Fruit fly (Drosophila melanogaster): ENCODE measurements around the gene mRpL45.

The mRpL45 gene

DNA sequence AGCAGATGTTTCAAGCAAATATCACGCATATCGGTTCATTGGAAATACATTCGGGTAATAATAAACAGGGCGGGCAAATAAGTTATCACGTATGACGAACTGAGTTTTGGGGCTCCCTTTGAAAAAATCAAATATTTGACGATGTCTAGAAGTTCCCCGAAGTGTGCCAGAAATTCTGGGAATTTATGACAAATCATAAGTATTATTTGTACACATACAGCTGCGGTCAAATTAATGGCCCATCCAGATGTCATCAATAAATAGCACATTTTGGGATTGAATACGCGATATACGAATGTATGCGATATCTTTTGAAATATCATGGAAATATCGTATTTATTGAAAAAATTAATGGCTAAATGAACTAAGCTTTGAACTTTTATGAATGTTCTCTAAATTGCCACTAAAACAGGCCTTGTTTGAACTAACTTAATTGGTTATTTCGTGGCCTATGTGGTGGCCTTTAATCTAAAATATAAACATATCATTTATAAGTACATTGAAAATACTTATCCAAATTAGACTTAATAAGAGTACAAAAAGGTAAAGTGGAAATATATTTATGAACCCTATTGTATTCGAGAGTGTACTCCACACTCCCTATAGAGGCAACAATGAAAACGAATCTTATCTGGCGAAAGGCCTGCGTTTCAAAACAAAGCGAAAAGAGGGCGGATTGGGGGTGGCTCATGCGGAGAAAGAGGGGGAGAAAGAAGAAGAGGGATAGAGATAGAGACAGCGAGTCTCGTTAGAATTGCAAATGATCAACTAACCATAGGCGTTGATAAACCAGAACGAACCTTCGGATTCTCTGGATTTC, 7.4 kb downstream of the mRpL45 start (continued):
- TF ChIP-seq CG16779 (GFP tag; IDR thresholded peaks at IDR 0.05) (no peak), CG7556 (GFP tag; optimal IDR thresholded peaks at IDR 0.05) (peak; percentile 65), D (optimal IDR thresholded peaks at IDR 0.05) (no peak), D (GFP tag; optimal IDR thresholded peaks at IDR 0.05) (peak; percentile 76), eyg (GFP tag; optimal IDR thresholded peaks at IDR 0.05) (no peak), CG14050 (GFP tag; IDR thresholded peaks at IDR 0.05) (no peak), slp2 (GFP tag; optimal IDR thresholded peaks at IDR 0.05) (no peak), stc (GFP tag; IDR thresholded peaks at IDR 0.05) (no peak), CG2678 (tag; optimal IDR thresholded peaks at IDR 0.05) (peak; percentile 73), CG10654 (GFP tag; optimal IDR thresholded peaks at IDR 0.05) (no peak), CG1603 (tag; optimal IDR thresholded peaks at IDR 0.05) (peak; percentile 23), slbo (GFP tag; IDR thresholded peaks at IDR 0.05) (no peak), chn (GFP tag; optimal IDR thresholded peaks at IDR 0.05) (no peak), cg (GFP tag; optimal IDR thresholded peaks at IDR 0.05) (no peak), Dbx (GFP tag; IDR thresholded peaks at IDR 0.05) (no peak), CG3838 (GFP tag; optimal IDR thresholded peaks at IDR 0.05) (no peak), peb (GFP tag; IDR thresholded peaks at IDR 0.05) (no peak), CG11456 (GFP tag; IDR thresholded peaks at IDR 0.05) (no peak), CG1024 (GFP tag; IDR thresholded peaks at IDR 0.05) (no peak), dati (GFP tag; IDR thresholded peaks at IDR 0.05) (no peak), CG12942 (GFP tag; optimal IDR thresholded peaks at IDR 0.05) (no peak), ash1 (GFP tag; optimal IDR thresholded peaks at IDR 0.05) (no peak), D19A (tag; optimal IDR thresholded peaks at IDR 0.05) (peak; percentile 60), CG4360 (GFP tag; IDR thresholded peaks at IDR 0.05) (no peak), CG14441 (GFP tag; IDR thresholded peaks at IDR 0.05) (no peak), tin (GFP tag; optimal IDR thresholded peaks at IDR 0.05) (peak; percentile 40), ewg (GFP tag; optimal IDR thresholded peaks at IDR 0.05) (peak; percentile 8), pan (optimal IDR thresholded peaks at IDR 0.05) (no peak), pan (GFP tag; optimal IDR thresholded peaks at IDR 0.05 in 1 of 2, IDR thresholded peaks at IDR 0.05 in 1 of 2) (no peak), ttk (GFP tag; IDR thresholded peaks at IDR 0.05) (no peak), CG1792 (GFP tag; optimal IDR thresholded peaks at IDR 0.05) (no peak), sob (GFP tag; IDR thresholded peaks at IDR 0.05) (no peak), CG6272 (GFP tag; IDR thresholded peaks at IDR 0.05) (no peak), fd64A (GFP tag; optimal IDR thresholded peaks at IDR 0.05) (no peak), CG6791 (GFP tag; IDR thresholded peaks at IDR 0.05; ENCODE audit: partially characterized antibody) (no peak), Fer3 (tag; optimal IDR thresholded peaks at IDR 0.05) (no peak), Jarid2 (GFP tag; optimal IDR thresholded peaks at IDR 0.05) (no peak), CG8089 (GFP tag; optimal IDR thresholded peaks at IDR 0.05) (no peak), Hr39 (optimal IDR thresholded peaks at IDR 0.05) (no peak), CG13287 (GFP tag; IDR thresholded peaks at IDR 0.05; ENCODE audit: partially characterized antibody) (no peak), Mad (GFP tag; optimal IDR thresholded peaks at IDR 0.05) (no peak), ATbp (GFP tag; optimal IDR thresholded peaks at IDR 0.05) (peak; percentile 31), luna (GFP tag; optimal IDR thresholded peaks at IDR 0.05) (no peak), amos (GFP tag; IDR thresholded peaks at IDR 0.05; ENCODE audit: partially characterized antibody) (no peak), toy (GFP tag; IDR thresholded peaks at IDR 0.05) (no peak), gcm (GFP tag; optimal IDR thresholded peaks at IDR 0.05) (peak; percentile 38), H15 (GFP tag; IDR thresholded peaks at IDR 0.05) (no peak), Kr (GFP tag; optimal IDR thresholded peaks at IDR 0.05) (no peak), Hmx (GFP tag; optimal IDR thresholded peaks at IDR 0.05) (no peak), BtbVII (GFP tag; optimal IDR thresholded peaks at IDR 0.05) (no peak), CG10462 (GFP tag; optimal IDR thresholded peaks at IDR 0.05) (peak; percentile 14), trem (tag; optimal IDR thresholded peaks at IDR 0.05) (peak; percentile 25)
